Fruit fly (Drosophila melanogaster): ENCODE results near the gene CG8132.

DNA sequence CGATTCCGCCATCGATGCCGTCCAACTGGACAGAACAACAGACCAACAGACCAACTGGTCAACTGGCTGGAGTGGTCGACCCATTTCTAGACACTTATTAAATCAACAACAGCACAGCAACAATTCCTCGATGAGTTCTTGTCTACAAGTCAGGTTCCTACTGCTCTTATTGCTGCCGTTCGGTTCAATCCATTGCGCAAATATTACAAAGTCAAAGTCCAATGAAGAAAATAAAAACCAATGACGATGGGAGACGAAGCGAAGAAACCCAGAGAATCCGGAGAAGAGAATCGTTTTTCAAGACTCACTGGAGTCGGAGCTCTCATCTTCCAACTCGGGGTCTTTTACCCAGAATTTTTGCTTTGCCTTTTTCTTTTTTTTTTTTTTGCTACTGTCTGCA lies 12.3 kb upstream of the CG8132 start:
- TF ChIP-seq tj (GFP tag; optimal IDR thresholded peaks at IDR 0.05) = peak; percentile 59
- no peak for TF ChIP-seq CG5204 (GFP tag; optimal IDR thresholded peaks at IDR 0.05)
- TF ChIP-seq ovo (GFP tag; optimal IDR thresholded peaks at IDR 0.05) = no peak
- TF ChIP-seq CG14711 (tag; optimal IDR thresholded peaks at IDR 0.05) = no peak
- no peak for TF ChIP-seq CG33017 (tag; optimal IDR thresholded peaks at IDR 0.05)
- TF ChIP-seq CG7045 (GFP tag; optimal IDR thresholded peaks at IDR 0.05) = no peak
- no peak for TF ChIP-seq Crg-1 (GFP tag; optimal IDR thresholded peaks at IDR 0.05)
- no peak for TF ChIP-seq CG11617 (GFP tag; optimal IDR thresholded peaks at IDR 0.05)
- no peak for TF ChIP-seq Mnt (GFP tag; optimal IDR thresholded peaks at IDR 0.05)

All from whole organism, adult.